Fruit fly (Drosophila melanogaster): ENCODE results near the gene CG13398.

The CG13398 gene

dm6 chr2L:8423460-8424089 is 8.5 kb upstream of the CG13398 start (continued):
- TF ChIP-seq D (optimal IDR thresholded peaks at IDR 0.05) (peak; percentile 43), D (GFP tag; optimal IDR thresholded peaks at IDR 0.05) (no peak), Taf1 (GFP tag; IDR thresholded peaks at IDR 0.05) (no peak), ind (GFP tag; optimal IDR thresholded peaks at IDR 0.05) (no peak), CG14050 (GFP tag; IDR thresholded peaks at IDR 0.05) (no peak), Med (GFP tag) (peak; percentile 44), kay (GFP tag; optimal IDR thresholded peaks at IDR 0.05) (peak; percentile 14), Xrp1 (GFP tag; IDR thresholded peaks at IDR 0.05) (no peak; the same call in 1 of the 2 replicates), Bteb2 (GFP tag; optimal IDR thresholded peaks at IDR 0.05) (no peak), CG2678 (tag; optimal IDR thresholded peaks at IDR 0.05) (peak; percentile 36), pum (GFP tag; optimal IDR thresholded peaks at IDR 0.05) (no peak), CG1529 (GFP tag; optimal IDR thresholded peaks at IDR 0.05) (peak; percentile 27), CG1603 (tag; optimal IDR thresholded peaks at IDR 0.05) (peak; percentile 34), CG15601 (tag; optimal IDR thresholded peaks at IDR 0.05) (peak; percentile 25), lola (GFP tag; optimal IDR thresholded peaks at IDR 0.05) (peak in 1 of 3 experiments; percentile 38), kni (GFP tag; optimal IDR thresholded peaks at IDR 0.05) (peak; percentile 63), Dp (GFP tag; optimal IDR thresholded peaks at IDR 0.05) (no peak), CG17359 (tag; optimal IDR thresholded peaks at IDR 0.05) (peak; percentile 14), stwl (tag; optimal IDR thresholded peaks at IDR 0.05) (peak; percentile 2), Aef1 (GFP tag; IDR thresholded peaks at IDR 0.05) (no peak), Sry-β (GFP tag; optimal IDR thresholded peaks at IDR 0.05) (peak; percentile 92), CG8388 (GFP tag; optimal IDR thresholded peaks at IDR 0.05) (peak; percentile 3), HLH54F (GFP tag; optimal IDR thresholded peaks at IDR 0.05) (no peak), unpg (GFP tag; optimal IDR thresholded peaks at IDR 0.05) (peak; percentile 8), CG17361 (GFP tag; IDR thresholded peaks at IDR 0.05) (peak; percentile 44; the same call in 2 of the 3 replicates), CG11696 (GFP tag; IDR thresholded peaks at IDR 0.05) (no peak), CG7556 (GFP tag; optimal IDR thresholded peaks at IDR 0.05) (peak; percentile 6), pb (GFP tag; optimal IDR thresholded peaks at IDR 0.05) (no peak), fd64A (GFP tag; optimal IDR thresholded peaks at IDR 0.05) (peak; percentile 42), CG4707 (GFP tag; optimal IDR thresholded peaks at IDR 0.05) (peak; percentile 45), CG3407 (GFP tag; optimal IDR thresholded peaks at IDR 0.05) (peak; percentile 24), ci (GFP tag; IDR thresholded peaks at IDR 0.05) (peak; percentile 19; the same call in 1 of the 3 replicates), wek (GFP tag; optimal IDR thresholded peaks at IDR 0.05) (peak; percentile 28), Spps (tag; optimal IDR thresholded peaks at IDR 0.05) (peak; percentile 29), vvl (GFP tag; IDR thresholded peaks at IDR 0.05) (0 out of 2 replicates have a peak, but pooled peaks have one; percentile 6), Kr (GFP tag; optimal IDR thresholded peaks at IDR 0.05) (peak; percentile 34), NFAT (GFP tag; IDR thresholded peaks at IDR 0.05) (no peak), CG2116 (GFP tag; optimal IDR thresholded peaks at IDR 0.05) (peak; percentile 8), bsh (GFP tag; optimal IDR thresholded peaks at IDR 0.05) (peak in 1 of 2 experiments; percentile 50), sc (optimal IDR thresholded peaks at IDR 0.05) (no peak), sc (GFP tag; optimal IDR thresholded peaks at IDR 0.05) (peak; percentile 9), nom (GFP tag; optimal IDR thresholded peaks at IDR 0.05) (peak; percentile 39), CG7357 (GFP tag; IDR thresholded peaks at IDR 0.05) (no peak), sens (GFP tag) (peak; percentile 84), eve (GFP tag; optimal IDR thresholded peaks at IDR 0.05) (peak in 1 of 2 experiments; percentile 67), Asciz (GFP tag; optimal IDR thresholded peaks at IDR 0.05) (peak; percentile 2), CG3995 (GFP tag; optimal IDR thresholded peaks at IDR 0.05) (no peak), row (GFP tag; IDR thresholded peaks at IDR 0.05) (peak; percentile 46; the same call in 2 of the 3 replicates), Trl (optimal IDR thresholded peaks at IDR 0.05) (no peak), Trl (GFP tag; optimal IDR thresholded peaks at IDR 0.05) (no peak)

Data from whole organism, embryonic.